Worm (Caenorhabditis elegans): ENCODE results near the gene T28A11.19.

The T28A11.19 gene

DNA sequence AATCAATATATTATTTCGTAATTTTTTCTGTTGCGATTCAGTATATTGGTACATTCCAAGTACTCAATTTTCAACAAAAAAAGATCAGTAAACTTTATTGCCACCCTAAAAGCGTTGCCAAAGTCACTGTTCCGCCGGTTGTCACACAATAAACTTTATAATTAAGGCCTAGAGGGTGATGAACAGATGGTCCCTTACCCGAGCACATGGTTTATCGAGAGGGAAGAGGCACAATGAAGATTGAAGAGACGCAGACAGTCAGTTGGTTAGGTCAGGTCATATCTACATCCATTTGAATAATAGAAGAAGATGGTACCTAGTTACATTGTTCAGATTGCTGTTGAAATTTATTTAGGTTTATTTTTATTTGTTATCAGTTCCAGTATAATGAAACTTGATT lies 12.5 kb downstream of the T28A11.19 start:
- TF ChIP-seq unc-62 (GFP tag; optimal IDR thresholded peaks at IDR 0.05) (no peak), nhr-12 (tag; optimal IDR thresholded peaks at IDR 0.05) (no peak), flh-1 (GFP tag; optimal IDR thresholded peaks at IDR 0.05) (no peak), snpc-4 (tag; optimal IDR thresholded peaks at IDR 0.05) (no peak), mls-2 (tag; optimal IDR thresholded peaks at IDR 0.05) (no peak), nhr-76 (tag; optimal IDR thresholded peaks at IDR 0.05) (no peak), ceh-39 (tag; optimal IDR thresholded peaks at IDR 0.05) (no peak), blmp-1 (tag; optimal IDR thresholded peaks at IDR 0.05) (no peak), mab-5 (tag; optimal IDR thresholded peaks at IDR 0.05) (no peak), ceh-43 (GFP tag; optimal IDR thresholded peaks at IDR 0.05) (no peak), lsy-2 (tag; optimal IDR thresholded peaks at IDR 0.05) (no peak), elt-3 (tag; optimal IDR thresholded peaks at IDR 0.05) (no peak), M03D4.4 (tag; optimal IDR thresholded peaks at IDR 0.05) (no peak), elt-1 (tag; optimal IDR thresholded peaks at IDR 0.05; ENCODE audit: borderline replicate concordance, insufficient read depth) (no peak), lin-13 (tag; optimal IDR thresholded peaks at IDR 0.05) (no peak), ceh-83 (GFP tag; optimal IDR thresholded peaks at IDR 0.05) (no peak), sem-2 (GFP tag; optimal IDR thresholded peaks at IDR 0.05) (no peak), pha-4 (tag; optimal IDR thresholded peaks at IDR 0.05) (no peak), tbx-8 (GFP tag; optimal IDR thresholded peaks at IDR 0.05) (no peak), zip-8 (tag; optimal IDR thresholded peaks at IDR 0.05) (no peak), unc-39 (tag; optimal IDR thresholded peaks at IDR 0.05) (no peak), nhr-28 (tag; optimal IDR thresholded peaks at IDR 0.05) (no peak), ztf-11 (tag; optimal IDR thresholded peaks at IDR 0.05) (no peak), lin-32 (GFP tag; optimal IDR thresholded peaks at IDR 0.05) (peak; percentile 88), sptf-1 (tag; optimal IDR thresholded peaks at IDR 0.05) (no peak), cnd-1 (tag; optimal IDR thresholded peaks at IDR 0.05) (peak; percentile 93), hlh-1 (tag; optimal IDR thresholded peaks at IDR 0.05) (peak; percentile 87), nhr-237 (tag; optimal IDR thresholded peaks at IDR 0.05) (no peak), ces-1 (GFP tag; optimal IDR thresholded peaks at IDR 0.05) (no peak), drap-1 (GFP tag; optimal IDR thresholded peaks at IDR 0.05) (no peak), ham-2 (GFP tag; optimal IDR thresholded peaks at IDR 0.05) (no peak), bed-3 (GFP tag; optimal IDR thresholded peaks at IDR 0.05) (no peak), mep-1 (tag; optimal IDR thresholded peaks at IDR 0.05) (peak; percentile 14), unc-120 (tag; optimal IDR thresholded peaks at IDR 0.05; ENCODE audit: poor library complexity, severe bottlenecking) (no peak), nhr-2 (tag; optimal IDR thresholded peaks at IDR 0.05) (peak; percentile 61)

DNA sequence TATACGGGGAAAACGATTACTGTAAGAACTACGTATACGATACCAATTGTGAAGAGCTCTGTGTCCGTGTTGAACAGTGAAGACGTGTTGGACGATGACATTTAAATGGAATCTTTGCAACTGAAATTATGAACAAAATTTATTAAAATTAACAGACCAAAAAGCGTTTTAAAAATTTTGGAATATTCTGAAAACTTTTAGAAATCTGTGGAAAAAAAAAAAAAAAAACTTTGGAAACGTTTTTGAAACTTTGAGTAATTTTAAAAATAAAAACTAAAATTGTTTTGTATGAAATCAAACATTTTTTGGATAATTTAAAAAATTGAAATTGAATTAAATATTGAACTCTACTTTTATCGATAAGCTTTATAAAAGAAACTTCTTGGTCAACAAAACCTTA lies 13.3 kb downstream of the T28A11.19 start, which contains the start of gene srt-63:
Gene srt-63 (minus strand): TSS at position 101 of the 400 bp plus-strand sequence.
- no peak for TF ChIP-seq ceh-39 (tag; optimal IDR thresholded peaks at IDR 0.05)
- no peak for TF ChIP-seq ham-2 (GFP tag; optimal IDR thresholded peaks at IDR 0.05)
- no peak for TF ChIP-seq flh-1 (GFP tag; optimal IDR thresholded peaks at IDR 0.05)
- TF ChIP-seq mls-2 (tag; optimal IDR thresholded peaks at IDR 0.05), result no peak
- TF ChIP-seq nhr-12 (tag; optimal IDR thresholded peaks at IDR 0.05), result no peak
- TF ChIP-seq elt-1 (tag; optimal IDR thresholded peaks at IDR 0.05; ENCODE audit: borderline replicate concordance, insufficient read depth), result no peak
- no peak for TF ChIP-seq ceh-83 (GFP tag; optimal IDR thresholded peaks at IDR 0.05)
- no peak for TF ChIP-seq pha-4 (tag; optimal IDR thresholded peaks at IDR 0.05)
- TF ChIP-seq nhr-2 (tag; optimal IDR thresholded peaks at IDR 0.05), result no peak
- no peak for TF ChIP-seq lin-13 (tag; optimal IDR thresholded peaks at IDR 0.05)

DNA sequence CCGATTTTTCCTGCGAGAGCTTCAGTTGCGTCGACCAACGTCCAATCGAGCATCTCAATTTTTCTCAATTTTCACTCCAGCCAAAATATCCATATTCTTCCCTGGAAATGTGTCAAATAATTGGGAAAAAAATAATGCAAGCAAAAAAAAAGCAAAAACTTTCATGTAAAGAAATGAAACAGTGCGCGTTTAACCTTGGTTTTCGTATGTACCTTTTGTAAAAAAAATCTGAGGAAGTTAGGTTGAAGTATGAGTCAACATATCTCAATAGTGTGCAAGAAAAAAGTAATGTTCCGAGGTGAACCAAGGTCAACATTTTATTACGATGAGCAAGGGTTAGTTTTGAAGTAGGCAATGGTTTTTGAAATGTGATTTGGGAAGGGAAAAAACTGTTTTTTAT lies 19.2 kb downstream of the T28A11.19 start, which contains the start of gene T28A11.13:
Gene T28A11.13 (minus strand): TSS at position 101 of the 400 bp plus-strand sequence.
- TF ChIP-seq unc-39 (tag; optimal IDR thresholded peaks at IDR 0.05) (no peak), drap-1 (GFP tag; optimal IDR thresholded peaks at IDR 0.05) (no peak), cnd-1 (tag; optimal IDR thresholded peaks at IDR 0.05) (no peak), ham-2 (GFP tag; optimal IDR thresholded peaks at IDR 0.05) (no peak), bed-3 (GFP tag; optimal IDR thresholded peaks at IDR 0.05) (no peak), ces-1 (GFP tag; optimal IDR thresholded peaks at IDR 0.05) (no peak), mab-5 (tag; optimal IDR thresholded peaks at IDR 0.05) (no peak), ceh-43 (GFP tag; optimal IDR thresholded peaks at IDR 0.05) (no peak), tbx-8 (GFP tag; optimal IDR thresholded peaks at IDR 0.05) (no peak), sptf-1 (tag; optimal IDR thresholded peaks at IDR 0.05) (no peak)

DNA sequence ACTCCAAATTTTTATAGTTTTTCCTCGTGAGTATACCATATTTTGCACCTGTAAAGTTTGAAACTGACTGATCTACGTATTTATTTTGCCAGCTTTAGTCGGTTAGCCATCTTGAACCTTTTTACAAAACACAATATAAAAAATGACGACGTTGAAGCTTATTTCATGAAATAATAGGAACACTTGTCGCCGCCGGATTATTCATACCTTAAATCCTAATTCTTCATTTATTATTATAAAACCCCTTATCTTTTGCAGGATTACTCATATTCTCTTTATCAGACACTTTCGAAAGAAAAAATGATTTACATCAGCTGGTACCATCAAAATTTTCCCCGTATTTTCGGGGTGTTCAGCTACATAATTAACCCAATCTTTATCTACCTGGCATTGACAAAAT lies 21.8 kb downstream of the T28A11.19 start, which contains the start of gene srj-8:
Gene srj-8 (plus strand): TSS at position 301 of the 400 bp plus-strand sequence.
- TF ChIP-seq unc-39 (tag; optimal IDR thresholded peaks at IDR 0.05) (no peak), zip-8 (tag; optimal IDR thresholded peaks at IDR 0.05) (no peak), snpc-4 (tag; optimal IDR thresholded peaks at IDR 0.05) (no peak), unc-62 (GFP tag; optimal IDR thresholded peaks at IDR 0.05) (no peak)

Data from whole organism, mixed stage, embryonic.